Fruit fly (Drosophila melanogaster): Measurements from ENCODE around the gene bond.

Gene bond

DNA sequence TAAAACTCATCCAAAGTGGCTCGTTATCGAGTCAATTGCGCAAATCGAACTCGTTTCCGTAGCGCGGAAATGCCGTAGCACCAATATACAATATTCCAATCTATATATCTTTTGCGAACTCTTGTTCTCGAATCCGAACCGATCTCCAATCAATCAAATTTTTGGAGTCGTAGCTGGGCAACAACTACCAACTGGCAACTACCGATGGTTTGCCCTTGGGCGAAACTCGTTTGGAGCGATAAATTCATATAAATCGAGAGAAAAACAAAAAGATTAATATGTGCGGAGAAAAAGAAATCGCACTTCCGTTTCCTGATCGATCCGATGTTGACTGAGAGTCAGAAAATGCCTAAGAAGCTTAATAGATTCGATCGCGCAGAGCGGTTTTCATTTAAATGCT, 15.3 kb downstream of the bond start:
- peak; percentile 63; the same call in 2 of the 4 replicates for TF ChIP-seq chinmo (GFP tag; IDR thresholded peaks at IDR 0.05; ENCODE audit: partially characterized antibody)
- no peak for TF ChIP-seq CG10321 (GFP tag; IDR thresholded peaks at IDR 0.05)
- TF ChIP-seq Pdp1 (GFP tag; optimal IDR thresholded peaks at IDR 0.05) = no peak
- TF ChIP-seq CG12769 (tag; optimal IDR thresholded peaks at IDR 0.05) = peak; percentile 1
- TF ChIP-seq sd (tag; optimal IDR thresholded peaks at IDR 0.05) = peak; percentile 28
- TF ChIP-seq CG13894 (tag; optimal IDR thresholded peaks at IDR 0.05) = peak; percentile 99
- TF ChIP-seq Eip74EF (GFP tag; optimal IDR thresholded peaks at IDR 0.05) = peak in 1 of 2 experiments; percentile 86

DNA sequence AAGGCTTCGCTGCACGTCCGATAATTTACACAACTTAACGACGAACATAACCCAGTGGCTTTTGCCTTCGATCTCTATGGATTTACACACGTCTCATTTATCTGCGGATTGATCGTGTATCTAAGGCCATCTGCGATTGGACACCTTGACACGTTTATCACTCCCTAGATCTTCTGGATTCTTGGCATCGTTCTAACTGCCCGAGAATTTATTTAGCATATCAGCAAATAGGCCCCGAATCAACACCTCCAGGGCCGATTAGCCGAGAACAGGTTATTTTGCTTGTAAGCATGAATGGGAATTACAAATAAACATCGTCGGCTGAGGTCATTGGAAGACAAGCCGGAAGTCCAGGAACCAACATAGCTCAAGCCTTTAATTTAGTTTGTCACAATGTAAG, 18.0 kb downstream of the bond start:
- TF ChIP-seq Med (GFP tag) (peak; percentile 24), Dref (GFP tag; IDR thresholded peaks at IDR 0.05) (no peak), CG13894 (tag; optimal IDR thresholded peaks at IDR 0.05) (peak; percentile 60), CG12769 (tag; optimal IDR thresholded peaks at IDR 0.05) (peak; percentile 77), H15 (GFP tag; IDR thresholded peaks at IDR 0.05) (no peak), sd (tag; optimal IDR thresholded peaks at IDR 0.05) (peak; percentile 78), Asciz (GFP tag; optimal IDR thresholded peaks at IDR 0.05) (no peak)

DNA sequence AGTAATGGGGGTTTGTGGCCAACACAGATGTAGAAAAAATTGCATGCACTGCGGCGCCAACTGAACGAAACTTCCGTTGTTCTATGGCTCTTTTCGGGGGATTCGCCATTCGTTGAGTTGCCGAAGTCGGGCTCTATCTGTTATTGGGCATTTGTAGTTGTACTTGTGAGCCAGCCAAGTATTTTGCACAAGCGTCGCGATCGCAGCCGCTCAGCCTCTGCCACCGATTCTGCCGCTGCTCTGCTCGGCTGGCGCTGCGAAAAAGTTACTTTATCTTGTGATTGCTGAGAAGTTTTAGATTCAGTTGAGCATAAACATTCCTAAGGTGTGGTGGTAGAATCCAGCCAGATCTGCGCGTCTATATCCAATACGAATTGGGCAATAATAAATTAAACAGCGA, 19.4 kb downstream of the bond start, which contains the start of gene CG33110:
Gene CG33110 (plus strand): TSS at position 301 of the 400 bp plus-strand sequence.
- TF ChIP-seq CG9609 (GFP tag; optimal IDR thresholded peaks at IDR 0.05) (no peak), CG33213 (GFP tag; optimal IDR thresholded peaks at IDR 0.05) (no peak), CG16863 (GFP tag; optimal IDR thresholded peaks at IDR 0.05) (no peak), sd (tag; optimal IDR thresholded peaks at IDR 0.05) (peak; percentile 27), Nf-YC (tag; optimal IDR thresholded peaks at IDR 0.05) (no peak), Chrac-16 (GFP tag; optimal IDR thresholded peaks at IDR 0.05) (no peak), CG10959 (GFP tag; IDR thresholded peaks at IDR 0.05) (no peak), E2f1 (GFP tag; IDR thresholded peaks at IDR 0.05) (no peak), gsb (GFP tag; IDR thresholded peaks at IDR 0.05) (no peak), chinmo (GFP tag; IDR thresholded peaks at IDR 0.05; ENCODE audit: partially characterized antibody) (peak; percentile 90; the same call in 3 of the 4 replicates), Adf1 (GFP tag; IDR thresholded peaks at IDR 0.05) (peak; percentile 64), oc (tag; optimal IDR thresholded peaks at IDR 0.05) (no peak), CrebB (tag; optimal IDR thresholded peaks at IDR 0.05) (no peak)

DNA sequence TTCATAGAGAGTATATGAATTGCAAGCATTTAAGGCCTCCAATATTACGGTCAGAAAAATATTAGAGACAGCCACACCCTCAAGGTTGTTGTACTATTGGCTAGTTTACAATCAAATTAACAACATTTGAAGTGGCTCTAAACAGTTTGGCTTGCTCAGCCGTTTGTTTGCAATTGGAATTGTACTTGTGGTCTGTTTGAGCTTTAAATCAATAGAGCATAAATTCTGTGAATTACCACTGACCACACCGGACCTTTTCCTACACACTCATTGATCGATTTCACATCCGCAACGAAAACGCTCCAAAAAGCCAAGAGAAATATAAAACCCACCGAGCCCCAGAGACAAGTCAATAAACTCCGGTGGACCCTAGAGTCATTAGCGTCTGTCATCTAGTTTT, 23.1 kb downstream of the bond start:
- TF ChIP-seq kni (GFP tag; optimal IDR thresholded peaks at IDR 0.05) (peak; percentile 56), lab (GFP tag; optimal IDR thresholded peaks at IDR 0.05) (peak; percentile 51), Vsx1 (GFP tag; optimal IDR thresholded peaks at IDR 0.05) (peak; percentile 14), CG1529 (GFP tag; optimal IDR thresholded peaks at IDR 0.05) (peak; percentile 34), fd3F (GFP tag; optimal IDR thresholded peaks at IDR 0.05) (peak; percentile 17), CG34376 (GFP tag; optimal IDR thresholded peaks at IDR 0.05) (no peak), wek (GFP tag; optimal IDR thresholded peaks at IDR 0.05) (peak; percentile 58), ci (GFP tag; IDR thresholded peaks at IDR 0.05) (0 out of 3 replicates have a peak, but pooled peaks have one; percentile 30), CG12769 (tag; optimal IDR thresholded peaks at IDR 0.05) (peak; percentile 6), CG17385 (GFP tag; optimal IDR thresholded peaks at IDR 0.05) (peak; percentile 38), CG8290 (GFP tag; optimal IDR thresholded peaks at IDR 0.05) (no peak), CG8290 (tag; optimal IDR thresholded peaks at IDR 0.05) (peak in 1 of 2 experiments; percentile 25), CoRest (tag; optimal IDR thresholded peaks at IDR 0.05) (peak; percentile 3), psq (GFP tag; optimal IDR thresholded peaks at IDR 0.05) (no peak), Hr78 (GFP tag; optimal IDR thresholded peaks at IDR 0.05) (peak in 1 of 2 experiments; percentile 7), CG3281 (GFP tag; optimal IDR thresholded peaks at IDR 0.05) (peak; percentile 0), CG2202 (tag; optimal IDR thresholded peaks at IDR 0.05) (peak; percentile 5), E2f2 (GFP tag; IDR thresholded peaks at IDR 0.05) (peak; percentile 26; the same call in 1 of the 2 replicates), BtbVII (GFP tag; optimal IDR thresholded peaks at IDR 0.05) (peak; percentile 36), Hmr (GFP tag; optimal IDR thresholded peaks at IDR 0.05) (peak; percentile 27), Fer3 (tag; optimal IDR thresholded peaks at IDR 0.05) (peak; percentile 2), Dip2 (GFP tag; IDR thresholded peaks at IDR 0.05) (no peak), odd (GFP tag; optimal IDR thresholded peaks at IDR 0.05) (peak; percentile 8), CG13296 (GFP tag; optimal IDR thresholded peaks at IDR 0.05) (peak; percentile 41)

Data from whole organism, embryonic.